Fruit fly (Drosophila melanogaster) whole organism, embryonic: ENCODE results near the gene CG13601.

Experiments used
- B-H2 ChIP-seq: fragments of 200-800 bp; sonication (Bioruptor generic); optimal IDR thresholded peaks from 2 replicates; lab custom pipeline; 2018; ENCODE audit warnings: missing biosample characterization, mild to moderate bottlenecking, missing genetic modification characterization
- CG10565 ChIP-seq: fragments of 200-800 bp; sonication (Bioruptor generic); optimal IDR thresholded peaks from 3 replicates; lab custom pipeline; 2016; ENCODE audit warnings: missing biosample characterization, mild to moderate bottlenecking, missing genetic modification characterization
- CG12391 ChIP-seq: fragments of 200-800 bp; sonication (Bioruptor generic); optimal IDR thresholded peaks from 3 replicates; lab custom pipeline; 2018; ENCODE audit warnings: missing biosample characterization, mild to moderate bottlenecking, missing genetic modification characterization, moderate library complexity
- CG12659 ChIP-seq: fragments of 200-800 bp; sonication (Bioruptor generic); optimal IDR thresholded peaks from 3 replicates; lab custom pipeline; 2017; ENCODE audit warnings: mild to moderate bottlenecking, missing biosample characterization, missing genetic modification reagents, missing genetic modification characterization
- CG12942 ChIP-seq: fragments of 200-800 bp; sonication (Bioruptor generic); optimal IDR thresholded peaks from 3 replicates; lab custom pipeline; 2016; ENCODE audit warnings: missing biosample characterization, missing genetic modification characterization
- CG1603 ChIP-seq: fragments of 200-800 bp; sonication (Bioruptor generic); optimal IDR thresholded peaks from 2 replicates; lab custom pipeline; 2019; ENCODE audit warnings: missing biosample characterization, mild to moderate bottlenecking, missing genetic modification characterization, moderate library complexity
- CG17385 ChIP-seq: fragments of 200-800 bp; sonication (Bioruptor generic); optimal IDR thresholded peaks from 3 replicates; lab custom pipeline; 2018; ENCODE audit warnings: missing biosample characterization, mild to moderate bottlenecking, missing genetic modification characterization
- CG17568 ChIP-seq: fragments of 200-800 bp; sonication (Bioruptor generic); optimal IDR thresholded peaks from 2 replicates; lab custom pipeline; 2018; ENCODE audit warnings: missing biosample characterization, mild to moderate bottlenecking, missing genetic modification characterization, moderate library complexity
- CG18262 ChIP-seq: fragments of 200-800 bp; optimal IDR thresholded peaks from 3 replicates; lab custom pipeline; 2019; ENCODE audit warnings: missing biosample characterization, mild to moderate bottlenecking, missing genetic modification characterization, moderate library complexity
- CG2116 ChIP-seq: fragments of 200-800 bp; sonication (Bioruptor generic); optimal IDR thresholded peaks from 3 replicates; lab custom pipeline; 2018; ENCODE audit warnings: missing biosample characterization, mild to moderate bottlenecking, missing genetic modification characterization
- CG2712 ChIP-seq: fragments of 200-800 bp; optimal IDR thresholded peaks from 3 replicates; lab custom pipeline; 2019; ENCODE audit warnings: missing biosample characterization, mild to moderate bottlenecking, missing genetic modification characterization, moderate library complexity
- CG30020 ChIP-seq: fragments of 200-800 bp; optimal IDR thresholded peaks from 2 replicates; lab custom pipeline; 2019; ENCODE audit warnings: missing biosample characterization, mild to moderate bottlenecking, missing genetic modification characterization, moderate library complexity
- CG30403 ChIP-seq: fragments of 200-800 bp; sonication (Bioruptor generic); optimal IDR thresholded peaks from 3 replicates; lab custom pipeline; 2016; ENCODE audit warnings: missing biosample characterization, missing genetic modification characterization
- CG33213 ChIP-seq: fragments of 200-800 bp; sonication (Bioruptor generic); optimal IDR thresholded peaks from 3 replicates; lab custom pipeline; 2016; ENCODE audit warnings: missing biosample characterization, missing genetic modification characterization
- CG3726 ChIP-seq: fragments of 200-800 bp; sonication (Bioruptor generic); IDR thresholded peaks from 3 replicates; pipeline ENCODE4, ENCODE4 v1.3.6; 2022; ENCODE audit warnings: missing biosample characterization, missing genetic modification characterization
- CG5245 ChIP-seq: fragments of 200-800 bp; sonication (Bioruptor generic); optimal IDR thresholded peaks from 3 replicates; lab custom pipeline; 2016; ENCODE audit warnings: missing biosample characterization, missing genetic modification characterization
- CG6854 ChIP-seq: fragments of 200-800 bp; sonication (Bioruptor generic); optimal IDR thresholded peaks from 3 replicates; lab custom pipeline; 2017; ENCODE audit warnings: missing biosample characterization, mild to moderate bottlenecking, missing genetic modification characterization
- CG8924 ChIP-seq: fragments of 200-800 bp; optimal IDR thresholded peaks from 3 replicates; lab custom pipeline; 2019; ENCODE audit warnings: missing biosample characterization, mild to moderate bottlenecking, missing genetic modification characterization, moderate library complexity
- CHES-1-like ChIP-seq: fragments of 200-800 bp; sonication (Bioruptor generic); optimal IDR thresholded peaks from 2 replicates; lab custom pipeline; 2016; ENCODE audit warnings: missing biosample characterization, missing genetic modification characterization
- D ChIP-seq, 2 experiments: fragments of 200-800 bp in 1 of 2; fragments of >200 bp in 1 of 2; sonication (Bioruptor generic) in 1 of 2; optimal IDR thresholded peaks; 2 replicates in 1 of 2; 3 replicates in 1 of 2; lab custom pipeline; 2017; ENCODE audit warnings: mild to moderate bottlenecking in 1 of 2, missing biosample characterization in 1 of 2, missing genetic modification characterization in 1 of 2, missing genetic modification reagents in 1 of 2
- D19A ChIP-seq: fragments of 200-800 bp; optimal IDR thresholded peaks from 3 replicates; lab custom pipeline; 2019; ENCODE audit warnings: missing biosample characterization, mild to moderate bottlenecking, missing genetic modification characterization, moderate library complexity
- HmgZ ChIP-seq: fragments of 200-800 bp; sonication (Bioruptor generic); optimal IDR thresholded peaks from 2 replicates; lab custom pipeline; 2018; ENCODE audit warnings: missing biosample characterization, mild to moderate bottlenecking, missing genetic modification characterization
- Hsf ChIP-seq: fragments of 200-800 bp; sonication (Bioruptor generic); optimal IDR thresholded peaks from 3 replicates; lab custom pipeline; 2016; ENCODE audit warnings: missing biosample characterization, missing genetic modification characterization
- Med ChIP-seq: fragments of 200-800 bp; sonication (Bioruptor generic); peaks from one replicate; lab custom pipeline; 2016; ENCODE audit warnings: missing biosample characterization, missing genetic modification characterization, mild to moderate bottlenecking, inconsistent platforms, moderate library complexity
- PHDP ChIP-seq: fragments of 200-800 bp; sonication (Bioruptor generic); optimal IDR thresholded peaks from 3 replicates; lab custom pipeline; 2018; ENCODE audit warnings: missing biosample characterization, mild to moderate bottlenecking, missing genetic modification characterization, moderate library complexity
- Pdp1 ChIP-seq, 2 experiments: fragments of 200-800 bp; sonication (Bioruptor generic); optimal IDR thresholded peaks; 3 replicates each; lab custom pipeline; 2016; ENCODE audit warnings: missing biosample characterization in 2 of 2, missing genetic modification characterization in 2 of 2, mild to moderate bottlenecking in 1 of 2, moderate library complexity in 1 of 2
- Scr ChIP-seq: fragments of 200-800 bp; sonication (Bioruptor generic); IDR thresholded peaks from 2 replicates; pipeline ENCODE4 v1.3.6; 2022; ENCODE audit warnings: missing biosample characterization, missing genetic modification characterization; ENCODE audit not compliant: partially characterized antibody
- Sin3A ChIP-seq: fragments of >200 bp; optimal IDR thresholded peaks from 2 replicates; lab custom pipeline; 2018
- Sry-δ ChIP-seq: fragments of 200-800 bp; sonication (Bioruptor generic); optimal IDR thresholded peaks from 2 replicates; lab custom pipeline; 2016; ENCODE audit warnings: missing biosample characterization, missing genetic modification characterization
- YL-1 ChIP-seq: fragments of 200-800 bp; sonication (Bioruptor generic); optimal IDR thresholded peaks from 3 replicates; lab custom pipeline; 2017; ENCODE audit warnings: missing biosample characterization, mild to moderate bottlenecking, missing genetic modification characterization
- ato ChIP-seq: fragments of 200-800 bp; sonication (Bioruptor generic); IDR thresholded peaks from 2 replicates; pipeline ENCODE4 v1.3.6; 2022; ENCODE audit warnings: missing biosample characterization, missing genetic modification characterization; ENCODE audit not compliant: partially characterized antibody
- bab2 ChIP-seq: fragments of 200-800 bp; sonication (Bioruptor generic); optimal IDR thresholded peaks from 2 replicates; lab custom pipeline; 2016; ENCODE audit warnings: missing biosample characterization, missing genetic modification characterization
- bbx ChIP-seq: fragments of 200-800 bp; sonication (Bioruptor generic); IDR thresholded peaks from 2 replicates; pipeline ENCODE4 v1.3.6; 2022; ENCODE audit warnings: missing biosample characterization, missing genetic modification characterization; ENCODE audit not compliant: partially characterized antibody
- bigmax ChIP-seq: fragments of 200-800 bp; sonication (Bioruptor generic); optimal IDR thresholded peaks from 2 replicates; lab custom pipeline; 2018; ENCODE audit warnings: missing biosample characterization, mild to moderate bottlenecking, missing genetic modification characterization
- cg ChIP-seq: fragments of 200-800 bp; sonication (Bioruptor generic); optimal IDR thresholded peaks from 3 replicates; lab custom pipeline; 2019; ENCODE audit warnings: missing biosample characterization, mild to moderate bottlenecking, missing genetic modification characterization, moderate library complexity
- ci ChIP-seq: fragments of 200-800 bp; sonication (Bioruptor generic); IDR thresholded peaks from 3 replicates; pipeline ENCODE4 v1.3.6; 2022; ENCODE audit warnings: missing biosample characterization, missing genetic modification characterization
- eve ChIP-seq, 2 experiments: fragments of >200 bp; optimal IDR thresholded peaks; 2 replicates each; lab custom pipeline; 2017; ENCODE audit warnings: missing biosample characterization in 2 of 2, missing genetic modification characterization in 2 of 2
- fru ChIP-seq: fragments of >200 bp; optimal IDR thresholded peaks from 2 replicates; lab custom pipeline; 2017
- kay ChIP-seq: fragments of 200-800 bp; sonication (Bioruptor generic); optimal IDR thresholded peaks from 2 replicates; lab custom pipeline; 2016; ENCODE audit warnings: missing biosample characterization, missing genetic modification characterization
- pan ChIP-seq, 4 experiments: fragments of >200 bp in 3 of 4; fragments of 200-800 bp in 1 of 4; sonication (Bioruptor generic) in 1 of 4; optimal IDR thresholded peaks in 3 of 4; IDR thresholded peaks in 1 of 4; 2 replicates each; pipeline versions ENCODE4 v1.3.6 to Lab custom; 2017 to 2022; ENCODE audit warnings: missing biosample characterization in 2 of 4, missing genetic modification characterization in 2 of 4, mixed read lengths in 1 of 4
- pho ChIP-seq: fragments of 200-800 bp; sonication (Bioruptor generic); optimal IDR thresholded peaks from 2 replicates; lab custom pipeline; 2016; ENCODE audit warnings: missing biosample characterization, missing genetic modification characterization
- pnt ChIP-seq: fragments of 200-800 bp; sonication (Bioruptor generic); optimal IDR thresholded peaks from 3 replicates; lab custom pipeline; 2016; ENCODE audit warnings: missing biosample characterization, missing genetic modification characterization
- rib ChIP-seq: fragments of 200-800 bp; sonication (Bioruptor generic); IDR thresholded peaks from 2 replicates; pipeline ENCODE4 v1.3.6; 2022; ENCODE audit warnings: missing biosample characterization, missing genetic modification characterization
- sug ChIP-seq: fragments of 200-800 bp; optimal IDR thresholded peaks from 2 replicates; lab custom pipeline; 2019; ENCODE audit warnings: missing biosample characterization, mild to moderate bottlenecking, missing genetic modification characterization, moderate library complexity
- tll ChIP-seq, 2 experiments: fragments of 200-800 bp in 1 of 2; fragments of >200 bp in 1 of 2; sonication (Bioruptor generic) in 1 of 2; optimal IDR thresholded peaks; 2 replicates each; lab custom pipeline; 2017 to 2019; ENCODE audit warnings: missing biosample characterization in 2 of 2, missing genetic modification characterization in 2 of 2, mild to moderate bottlenecking in 1 of 2, moderate library complexity in 1 of 2
- unc-4 ChIP-seq: fragments of 200-800 bp; sonication (Bioruptor generic); IDR thresholded peaks from 2 replicates; pipeline ENCODE4 v1.3.6; 2022; ENCODE audit warnings: missing biosample characterization, missing genetic modification characterization; ENCODE audit not compliant: partially characterized antibody
- vnd ChIP-seq: fragments of 200-800 bp; sonication (Bioruptor generic); IDR thresholded peaks from 3 replicates; pipeline ENCODE4 v1.3.6; 2022; ENCODE audit warnings: missing biosample characterization, missing genetic modification characterization; ENCODE audit not compliant: partially characterized antibody
- zen2 ChIP-seq: fragments of 200-800 bp; sonication (Bioruptor generic); IDR thresholded peaks from 3 replicates; pipeline ENCODE4 v1.3.6; 2022; ENCODE audit warnings: missing biosample characterization, missing genetic modification characterization; ENCODE audit not compliant: partially characterized antibody

Gene CG13601

dm6 chr3R:23931095-23931728 lies 3.8 kb upstream of the CG13601 start, which contains the start of the genes Rpt2 and CG13599 (continued):
- TF ChIP-seq tll (GFP tag; optimal IDR thresholded peaks at IDR 0.05; lab: Kevin White, UChicago) (peak in 1 of 2 experiments; percentile 60), pnt (no peak), ato (GFP tag; lab: Robert Waterston, UW) (peak; percentile 8; the same call in 1 of the 2 replicates), CG10565 (GFP tag; lab: Kevin White, UChicago) (no peak), Med (GFP tag; lab: Kevin White, UChicago) (peak; percentile 78), bab2 (GFP tag; lab: Kevin White, UChicago) (peak; percentile 6), sug (tag; lab: Kevin White, UChicago) (peak; percentile 19), vnd (GFP tag; lab: Robert Waterston, UW) (0 out of 3 replicates have a peak, but pooled peaks have one; percentile 44), CG17385 (GFP tag; lab: Kevin White, UChicago) (peak; percentile 27), CG33213 (GFP tag; lab: Kevin White, UChicago) (peak; percentile 33), CG5245 (GFP tag; lab: Kevin White, UChicago) (no peak), CG2116 (peak; percentile 76), Pdp1 (GFP tag; optimal IDR thresholded peaks at IDR 0.05; lab: Kevin White, UChicago) (peak in 1 of 2 experiments; percentile 13), pan (optimal IDR thresholded peaks at IDR 0.05; lab: Kevin White, UChicago) (no peak), pan (GFP tag; optimal IDR thresholded peaks at IDR 0.05 in 1 of 2, IDR thresholded peaks at IDR 0.05 in 1 of 2) (no peak), CG2712 (tag; lab: Kevin White, UChicago) (peak; percentile 46), Hsf (GFP tag; lab: Kevin White, UChicago) (peak; percentile 28), cg (no peak), D (optimal IDR thresholded peaks at IDR 0.05; lab: Kevin White, UChicago) (no peak), D (GFP tag; optimal IDR thresholded peaks at IDR 0.05; lab: Kevin White, UChicago) (no peak), Sry-δ (GFP tag; lab: Kevin White, UChicago) (peak; percentile 75), HmgZ (tag; lab: Kevin White, UChicago) (peak; percentile 69), zen2 (GFP tag; lab: Robert Waterston, UW) (no peak), CG3726 (no peak), CG30020 (tag; lab: Kevin White, UChicago) (peak; percentile 42), CG12659 (GFP tag; lab: Kevin White, UChicago) (peak; percentile 70), CHES-1-like (GFP tag; lab: Kevin White, UChicago) (peak; percentile 66), PHDP (peak; percentile 15), CG6854 (GFP tag; lab: Kevin White, UChicago) (no peak), CG1603 (tag; lab: Kevin White, UChicago) (peak; percentile 26), pho (GFP tag; lab: Kevin White, UChicago) (no peak), CG18262 (peak; percentile 24), D19A (tag; lab: Kevin White, UChicago) (peak; percentile 20), ci (GFP tag; lab: Robert Waterston, UW) (no peak), Scr (GFP tag; lab: Robert Waterston, UW) (peak; percentile 60), rib (GFP tag; lab: Robert Waterston, UW) (no peak), YL-1 (GFP tag; lab: Kevin White, UChicago) (peak; percentile 88), B-H2 (GFP tag; lab: Kevin White, UChicago) (peak; percentile 57), CG12391 (tag; lab: Kevin White, UChicago) (peak; percentile 63), CG12942 (peak; percentile 13), CG17568 (GFP tag; lab: Kevin White, UChicago) (peak; percentile 68), eve (GFP tag; optimal IDR thresholded peaks at IDR 0.05; lab: Kevin White, UChicago) (no peak), CG8924 (tag; lab: Kevin White, UChicago) (peak; percentile 26), bigmax (GFP tag; lab: Kevin White, UChicago) (no peak), bbx (GFP tag; lab: Robert Waterston, UW) (peak; percentile 52; the same call in 1 of the 2 replicates), kay (GFP tag; lab: Kevin White, UChicago) (peak; percentile 49), unc-4 (GFP tag; lab: Robert Waterston, UW) (peak; percentile 63), fru (no peak), Sin3A (lab: Kevin White, UChicago) (peak; percentile 66), CG30403 (GFP tag; lab: Kevin White, UChicago) (peak; percentile 50)
